Fruit fly (Drosophila melanogaster) whole organism, embryonic: ENCODE measurements around the gene ast.

Source experiments
- CG1602 ChIP-seq: fragments of 200-800 bp; sonication (Bioruptor generic); optimal IDR thresholded peaks from 3 replicates; lab custom pipeline; 2016; ENCODE audit warnings: missing biosample characterization, missing genetic modification characterization
- toy ChIP-seq: fragments of 200-800 bp; sonication (Bioruptor generic); IDR thresholded peaks from 2 replicates; pipeline ENCODE4 v1.3.6; 2022; ENCODE audit warnings: missing biosample characterization, missing genetic modification characterization

DNA sequence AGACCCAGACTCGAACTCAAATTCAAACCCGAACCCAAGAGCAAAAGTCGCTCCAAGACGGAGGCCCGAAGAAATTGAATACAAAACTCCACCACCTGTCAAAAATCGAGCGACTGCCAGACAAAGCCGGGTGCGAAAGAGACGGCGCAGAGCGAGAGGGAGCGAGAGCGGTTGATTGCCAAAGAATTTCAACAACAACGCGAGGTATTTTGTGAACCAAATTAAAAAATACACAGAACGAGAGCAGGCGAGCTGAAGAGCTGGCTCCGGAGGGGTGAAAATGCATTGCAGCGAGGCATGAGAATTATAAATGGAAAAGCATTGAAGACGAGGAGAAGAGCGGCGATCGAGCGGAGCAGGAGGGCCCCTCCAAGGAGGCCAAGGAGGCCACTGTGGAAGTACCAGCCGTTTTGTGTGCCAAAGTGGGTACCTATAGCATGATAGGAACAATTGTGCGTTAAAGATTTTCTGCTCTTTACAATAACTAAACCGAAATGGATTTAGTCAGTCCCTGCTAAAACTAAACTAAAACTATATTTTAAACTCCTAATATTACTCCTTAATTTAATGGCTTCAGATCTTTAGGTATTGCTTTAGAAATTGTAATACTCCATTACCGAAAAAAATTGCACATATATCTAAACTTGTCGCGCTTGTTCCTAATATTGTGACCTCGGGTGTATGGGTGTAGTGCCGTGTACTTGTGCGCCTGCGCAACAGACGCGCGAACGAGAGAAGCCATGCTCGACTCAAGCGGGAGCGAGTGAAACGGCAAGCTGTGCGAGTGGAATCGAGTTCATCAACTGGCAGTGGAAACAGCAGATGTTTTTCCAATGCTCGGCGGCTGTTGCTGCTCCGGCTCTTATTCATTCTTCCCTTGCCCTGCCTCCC, 15.0 kb upstream of the ast start:
- TF ChIP-seq toy (GFP tag; lab: Robert Waterston, UW): no peak
- no peak for TF ChIP-seq CG1602 (GFP tag; lab: Kevin White, UChicago)
